Worm (Caenorhabditis elegans): Measurements from ENCODE around the gene nas-9.

Gene nas-9

ce11 chrV:4862737-4863136 lies 22.9 kb upstream of the nas-9 start, which contains the start of gene C37H5.13 (continued):
- TF ChIP-seq zag-1 (tag; optimal IDR thresholded peaks at IDR 0.05) (no peak), fkh-10 (GFP tag; optimal IDR thresholded peaks at IDR 0.05) (no peak), nhr-71 (tag; optimal IDR thresholded peaks at IDR 0.05) (peak; percentile 49), nhr-20 (tag; optimal IDR thresholded peaks at IDR 0.05) (peak; percentile 53)

- no peak for TF ChIP-seq nhr-19 (GFP tag; conservative IDR thresholded peaks at IDR 0.05)
- peak; percentile 22 for TF ChIP-seq egl-13 (tag; optimal IDR thresholded peaks at IDR 0.05)
- TF ChIP-seq lin-14 (GFP tag; optimal IDR thresholded peaks at IDR 0.05) = peak; percentile 57
- peak; percentile 25 for TF ChIP-seq nhr-47 (tag; optimal IDR thresholded peaks at IDR 0.05)
- peak; percentile 9 to 15 for TF ChIP-seq efl-1 (optimal IDR thresholded peaks at IDR 0.05)
- peak in 1 of 2 experiments; percentile 78 for TF ChIP-seq efl-1 (GFP tag; optimal IDR thresholded peaks at IDR 0.05 in 1 of 2)
- TF ChIP-seq nhr-84 (tag; optimal IDR thresholded peaks at IDR 0.05) = no peak
- TF ChIP-seq ztf-11 (tag; optimal IDR thresholded peaks at IDR 0.05) = no peak
- no peak for TF ChIP-seq tbx-2 (tag; optimal IDR thresholded peaks at IDR 0.05)
- TF ChIP-seq lsy-2 (tag; optimal IDR thresholded peaks at IDR 0.05) = peak in 1 of 2 experiments; percentile 13
- TF ChIP-seq nhr-71 (tag; optimal IDR thresholded peaks at IDR 0.05) = peak; percentile 37
- peak; percentile 50 for TF ChIP-seq dsc-1 (tag; optimal IDR thresholded peaks at IDR 0.05)
- TF ChIP-seq fkh-8 (tag; optimal IDR thresholded peaks at IDR 0.05) = peak; percentile 15
- peak; percentile 18 for TF ChIP-seq snu-23 (GFP tag; optimal IDR thresholded peaks at IDR 0.05)
These were observed 20.7 kb upstream of the nas-9 start for ce11 chrV:4860525-4860924.

ce11 chrV:4857561-4857960 lies 17.7 kb upstream of the nas-9 start:
- TF ChIP-seq elt-2 (tag; optimal IDR thresholded peaks at IDR 0.05) = no peak
- TF ChIP-seq pax-3 (tag; optimal IDR thresholded peaks at IDR 0.05) = no peak
- no peak for TF ChIP-seq vab-15 (tag; optimal IDR thresholded peaks at IDR 0.05)
- no peak for TF ChIP-seq Y116A8C.19 (tag; optimal IDR thresholded peaks at IDR 0.05; ENCODE audit: borderline replicate concordance)
- no peak for TF ChIP-seq lin-13 (GFP tag; optimal IDR thresholded peaks at IDR 0.05)
- TF ChIP-seq egl-27 (tag; optimal IDR thresholded peaks at IDR 0.05) = no peak
- TF ChIP-seq nhr-77 (tag; optimal IDR thresholded peaks at IDR 0.05) = no peak
- no peak for TF ChIP-seq nhr-19 (GFP tag; conservative IDR thresholded peaks at IDR 0.05)
- TF ChIP-seq pqm-1 (tag; optimal IDR thresholded peaks at IDR 0.05) = no peak
- no peak for TF ChIP-seq tlp-1 (tag; optimal IDR thresholded peaks at IDR 0.05)
- no peak for TF ChIP-seq hlh-17 (GFP tag; optimal IDR thresholded peaks at IDR 0.05; ENCODE audit: borderline replicate concordance)
- no peak for TF ChIP-seq C34B4.2 (tag; optimal IDR thresholded peaks at IDR 0.05)
- no peak for TF ChIP-seq aha-1 (tag; optimal IDR thresholded peaks at IDR 0.05)

- peak; percentile 13 for TF ChIP-seq nhr-71 (tag; optimal IDR thresholded peaks at IDR 0.05)
- TF ChIP-seq xbp-1 (tag; optimal IDR thresholded peaks at IDR 0.05) = no peak
- TF ChIP-seq lsy-2 (tag; optimal IDR thresholded peaks at IDR 0.05) = no peak
- TF ChIP-seq nhr-76 (tag; optimal IDR thresholded peaks at IDR 0.05) = no peak
- TF ChIP-seq dsc-1 (tag; optimal IDR thresholded peaks at IDR 0.05) = peak; percentile 68
- peak; percentile 55 for TF ChIP-seq egl-13 (tag; optimal IDR thresholded peaks at IDR 0.05)
- peak; percentile 28 for TF ChIP-seq fkh-8 (tag; optimal IDR thresholded peaks at IDR 0.05)
- peak; percentile 9 for TF ChIP-seq nhr-47 (tag; optimal IDR thresholded peaks at IDR 0.05)
These were observed 12.2 kb upstream of the nas-9 start for ce11 chrV:4851969-4852368.

- TF ChIP-seq mab-9 (GFP tag; IDR thresholded peaks at IDR 0.05) (no peak), lin-35 (GFP tag; optimal IDR thresholded peaks at IDR 0.05) (no peak), ceh-88 (GFP tag; IDR thresholded peaks at IDR 0.05) (no peak), nhr-28 (tag; optimal IDR thresholded peaks at IDR 0.05) (no peak), zip-4 (GFP tag; optimal IDR thresholded peaks at IDR 0.05) (no peak), unc-86 (tag; optimal IDR thresholded peaks at IDR 0.05) (no peak), unc-130 (tag; optimal IDR thresholded peaks at IDR 0.05) (no peak), nhr-20 (tag; optimal IDR thresholded peaks at IDR 0.05) (no peak), irx-1 (tag; optimal IDR thresholded peaks at IDR 0.05) (no peak), F16B12.6 (tag; optimal IDR thresholded peaks at IDR 0.05) (no peak), hlh-17 (GFP tag; optimal IDR thresholded peaks at IDR 0.05; ENCODE audit: borderline replicate concordance) (no peak), ets-5 (GFP tag; IDR thresholded peaks at IDR 0.05) (no peak), snpc-4 (tag; optimal IDR thresholded peaks at IDR 0.05) (no peak), C16A3.4 (tag; optimal IDR thresholded peaks at IDR 0.05) (no peak)
These were observed 11.3 kb upstream of the nas-9 start, which contains the start of gene nex-4 for ce11 chrV:4851138-4851537. nex-4 (plus strand) TSS chrV:4851438.

All from whole organism, L1 larva.